ENCODE assay signal across 1 fruit fly cellular context in genomic region chr3L:629916-630663, dm6.
TF ChIP-seq lines count a peak whose summit lies in the region.

No protein-coding gene starts in this region.

TF ChIP-seq in whole organism, embryonic, 481 proteins besides CTCF, POLR2A, EP300 and RAD21 (continued from another document and continues in another):
- TF ChIP-seq CG7839 (tag; optimal IDR thresholded peaks at IDR 0.05; lab: Kevin White, UChicago) (peak; percentile 43), CG16813 (GFP tag; IDR thresholded peaks at IDR 0.05; lab: Robert Waterston, UW; ENCODE audit: partially characterized antibody) (no peak), ase (GFP tag; IDR thresholded peaks at IDR 0.05; lab: Robert Waterston, UW) (peak; percentile 72; the same call in 2 of the 3 replicates), corto (GFP tag; optimal IDR thresholded peaks at IDR 0.05; lab: Kevin White, UChicago) (no peak), CG13624 (GFP tag; optimal IDR thresholded peaks at IDR 0.05; lab: Kevin White, UChicago) (no peak), Scr (GFP tag; IDR thresholded peaks at IDR 0.05; lab: Robert Waterston, UW; ENCODE audit: partially characterized antibody) (no peak), p53 (GFP tag; optimal IDR thresholded peaks at IDR 0.05; lab: Kevin White, UChicago) (no peak), Six4 (GFP tag; optimal IDR thresholded peaks at IDR 0.05; lab: Kevin White, UChicago) (no peak), CG16815 (GFP tag; optimal IDR thresholded peaks at IDR 0.05; lab: Kevin White, UChicago) (peak; percentile 26), CG12769 (tag; optimal IDR thresholded peaks at IDR 0.05; lab: Kevin White, UChicago) (peak; percentile 30), CG17359 (tag; optimal IDR thresholded peaks at IDR 0.05; lab: Kevin White, UChicago) (peak; percentile 62), CG11504 (tag; optimal IDR thresholded peaks at IDR 0.05; lab: Kevin White, UChicago) (peak; percentile 60), CG17802 (tag; optimal IDR thresholded peaks at IDR 0.05; lab: Kevin White, UChicago) (no peak), tgo (GFP tag; IDR thresholded peaks at IDR 0.05; lab: Robert Waterston, UW) (peak; percentile 59; the same call in 2 of the 3 replicates), schlank (tag; optimal IDR thresholded peaks at IDR 0.05; lab: Kevin White, UChicago) (no peak), Stat92E (GFP tag; optimal IDR thresholded peaks at IDR 0.05; lab: Kevin White, UChicago) (no peak), CG3847 (GFP tag; IDR thresholded peaks at IDR 0.05; lab: Robert Waterston, UW) (peak; percentile 40; the same call in 1 of the 2 replicates), Oli (tag; optimal IDR thresholded peaks at IDR 0.05; lab: Kevin White, UChicago) (peak; percentile 15), CG8388 (GFP tag; optimal IDR thresholded peaks at IDR 0.05; lab: Kevin White, UChicago) (peak; percentile 25), CG1233 (GFP tag; optimal IDR thresholded peaks at IDR 0.05; lab: Kevin White, UChicago) (no peak), zfh2 (GFP tag; optimal IDR thresholded peaks at IDR 0.05; lab: Kevin White, UChicago) (peak; percentile 14), Ada2b (GFP tag; IDR thresholded peaks at IDR 0.05; lab: Robert Waterston, UW) (peak; percentile 35; the same call in 1 of the 2 replicates), lov (optimal IDR thresholded peaks at IDR 0.05; lab: Kevin White, UChicago) (no peak), lov (GFP tag; IDR thresholded peaks at IDR 0.05; lab: Robert Waterston, UW) (peak; percentile 72; the same call in 1 of the 3 replicates), CG14965 (GFP tag; optimal IDR thresholded peaks at IDR 0.05; lab: Kevin White, UChicago; ENCODE audit: borderline replicate concordance) (no peak), fd64A (GFP tag; optimal IDR thresholded peaks at IDR 0.05; lab: Kevin White, UChicago) (no peak), CG43689 (GFP tag; IDR thresholded peaks at IDR 0.05; lab: Robert Waterston, UW) (no peak), CG8765 (GFP tag; IDR thresholded peaks at IDR 0.05; lab: Robert Waterston, UW) (peak; percentile 18; the same call in 1 of the 2 replicates), CG14050 (GFP tag; IDR thresholded peaks at IDR 0.05; lab: Robert Waterston, UW) (peak; percentile 23; the same call in 1 of the 3 replicates), Dip3 (GFP tag; optimal IDR thresholded peaks at IDR 0.05; lab: Kevin White, UChicago) (peak; percentile 9), dysf (GFP tag; IDR thresholded peaks at IDR 0.05; lab: Robert Waterston, UW) (peak; percentile 54; the same call in 1 of the 3 replicates), CG11723 (GFP tag; optimal IDR thresholded peaks at IDR 0.05; lab: Kevin White, UChicago) (no peak), emc (GFP tag; optimal IDR thresholded peaks at IDR 0.05; lab: Kevin White, UChicago) (no peak), CG16779 (GFP tag; IDR thresholded peaks at IDR 0.05; lab: Robert Waterston, UW) (0 out of 2 replicates have a peak, but pooled peaks have one; percentile 17), CHES-1-like (GFP tag; optimal IDR thresholded peaks at IDR 0.05; lab: Kevin White, UChicago) (peak; percentile 40), NFAT (GFP tag; IDR thresholded peaks at IDR 0.05; lab: Robert Waterston, UW) (peak; percentile 50), CG4424 (GFP tag; optimal IDR thresholded peaks at IDR 0.05; lab: Kevin White, UChicago) (peak; percentile 49), CG1602 (GFP tag; optimal IDR thresholded peaks at IDR 0.05; lab: Kevin White, UChicago) (peak; percentile 9), CG13894 (tag; optimal IDR thresholded peaks at IDR 0.05; lab: Kevin White, UChicago) (no peak), slbo (GFP tag; IDR thresholded peaks at IDR 0.05; lab: Robert Waterston, UW) (peak; percentile 87), CG10209 (GFP tag; optimal IDR thresholded peaks at IDR 0.05; lab: Kevin White, UChicago) (peak; percentile 20), D19A (tag; optimal IDR thresholded peaks at IDR 0.05; lab: Kevin White, UChicago) (peak; percentile 21), CG34422 (GFP tag; IDR thresholded peaks at IDR 0.05; lab: Robert Waterston, UW) (peak; percentile 44; the same call in 1 of the 3 replicates), CG33557 (GFP tag; optimal IDR thresholded peaks at IDR 0.05; lab: Kevin White, UChicago) (no peak), gce (GFP tag; IDR thresholded peaks at IDR 0.05; lab: Robert Waterston, UW) (no peak), wdn (GFP tag; IDR thresholded peaks at IDR 0.05; lab: Robert Waterston, UW) (peak; percentile 48; the same call in 1 of the 2 replicates), Ptx1 (GFP tag; IDR thresholded peaks at IDR 0.05; lab: Robert Waterston, UW) (peak; percentile 71), E2f2 (GFP tag; IDR thresholded peaks at IDR 0.05; lab: Robert Waterston, UW) (peak; percentile 11; the same call in 1 of the 2 replicates), CG6813 (GFP tag; optimal IDR thresholded peaks at IDR 0.05; lab: Kevin White, UChicago) (peak; percentile 23), Rfx (GFP tag; IDR thresholded peaks at IDR 0.05; lab: Robert Waterston, UW) (peak; percentile 79), Bteb2 (GFP tag; optimal IDR thresholded peaks at IDR 0.05; lab: Kevin White, UChicago) (no peak), tx (GFP tag; optimal IDR thresholded peaks at IDR 0.05; lab: Kevin White, UChicago) (no peak), CoRest (tag; optimal IDR thresholded peaks at IDR 0.05; lab: Kevin White, UChicago) (peak; percentile 43), CG10321 (GFP tag; IDR thresholded peaks at IDR 0.05; lab: Robert Waterston, UW) (0 out of 2 replicates have a peak, but pooled peaks have one; percentile 10), rib (GFP tag; IDR thresholded peaks at IDR 0.05; lab: Robert Waterston, UW) (no peak), CG7987 (GFP tag; optimal IDR thresholded peaks at IDR 0.05; lab: Kevin White, UChicago) (no peak), z (GFP tag; IDR thresholded peaks at IDR 0.05; lab: Robert Waterston, UW) (no peak), otp (GFP tag; IDR thresholded peaks at IDR 0.05; lab: Robert Waterston, UW) (peak; percentile 49; the same call in 2 of the 3 replicates), CG11247 (GFP tag; IDR thresholded peaks at IDR 0.05; lab: Robert Waterston, UW) (peak; percentile 71), scrt (GFP tag; optimal IDR thresholded peaks at IDR 0.05; lab: Kevin White, UChicago) (no peak), CG12391 (tag; optimal IDR thresholded peaks at IDR 0.05; lab: Kevin White, UChicago) (peak; percentile 52), CG4730 (GFP tag; IDR thresholded peaks at IDR 0.05; lab: Robert Waterston, UW) (no peak), crol (GFP tag; IDR thresholded peaks at IDR 0.05; lab: Robert Waterston, UW) (no peak), abd-A (tag; optimal IDR thresholded peaks at IDR 0.05; lab: Kevin White, UChicago) (no peak), al (GFP tag; IDR thresholded peaks at IDR 0.05; lab: Robert Waterston, UW) (peak; percentile 62), Hmr (GFP tag; optimal IDR thresholded peaks at IDR 0.05; lab: Kevin White, UChicago) (peak; percentile 14), Opbp (GFP tag; IDR thresholded peaks at IDR 0.05; lab: Robert Waterston, UW; ENCODE audit: partially characterized antibody) (0 out of 3 replicates have a peak, but pooled peaks have one; percentile 25), ab (GFP tag; optimal IDR thresholded peaks at IDR 0.05; lab: Kevin White, UChicago) (no peak), CG2120 (GFP tag; optimal IDR thresholded peaks at IDR 0.05; lab: Kevin White, UChicago) (peak; percentile 65), sob (GFP tag; IDR thresholded peaks at IDR 0.05; lab: Robert Waterston, UW) (peak; percentile 71), CG10366 (GFP tag; IDR thresholded peaks at IDR 0.05; lab: Robert Waterston, UW) (peak; percentile 52), pnt (GFP tag; optimal IDR thresholded peaks at IDR 0.05; lab: Kevin White, UChicago) (no peak), stwl (tag; optimal IDR thresholded peaks at IDR 0.05; lab: Kevin White, UChicago) (peak; percentile 13), bcd (GFP tag; optimal IDR thresholded peaks at IDR 0.05; lab: Kevin White, UChicago) (peak; percentile 20), Gug (GFP tag; IDR thresholded peaks at IDR 0.05; lab: Robert Waterston, UW) (peak; percentile 71; the same call in 2 of the 4 replicates), crc (GFP tag; optimal IDR thresholded peaks at IDR 0.05; lab: Kevin White, UChicago) (no peak), pan (optimal IDR thresholded peaks at IDR 0.05; lab: Kevin White, UChicago) (no peak), pan (GFP tag; optimal IDR thresholded peaks at IDR 0.05 in 1 of 2, IDR thresholded peaks at IDR 0.05 in 1 of 2) (peak in 1 of 2 experiments; percentile 71), row (GFP tag; IDR thresholded peaks at IDR 0.05; lab: Robert Waterston, UW) (peak; percentile 87), CG12155 (GFP tag; optimal IDR thresholded peaks at IDR 0.05; lab: Kevin White, UChicago) (peak; percentile 2), HmgZ (tag; optimal IDR thresholded peaks at IDR 0.05; lab: Kevin White, UChicago) (peak; percentile 9), CG33213 (GFP tag; optimal IDR thresholded peaks at IDR 0.05; lab: Kevin White, UChicago) (no peak), knrl (GFP tag; IDR thresholded peaks at IDR 0.05; lab: Robert Waterston, UW; ENCODE audit: partially characterized antibody) (0 out of 3 replicates have a peak, but pooled peaks have one; percentile 8), Sry-β (GFP tag; optimal IDR thresholded peaks at IDR 0.05; lab: Kevin White, UChicago) (no peak), CG12236 (GFP tag; optimal IDR thresholded peaks at IDR 0.05; lab: Kevin White, UChicago) (no peak), CG7556 (GFP tag; optimal IDR thresholded peaks at IDR 0.05; lab: Kevin White, UChicago) (peak; percentile 57), Nf-YA (GFP tag; IDR thresholded peaks at IDR 0.05; lab: Robert Waterston, UW) (no peak), tin (GFP tag; optimal IDR thresholded peaks at IDR 0.05; lab: Kevin White, UChicago) (peak; percentile 36), CG4617 (GFP tag; optimal IDR thresholded peaks at IDR 0.05; lab: Kevin White, UChicago; ENCODE audit: borderline replicate concordance) (no peak), CG10959 (GFP tag; IDR thresholded peaks at IDR 0.05; lab: Robert Waterston, UW) (no peak), hb (GFP tag; IDR thresholded peaks at IDR 0.05; lab: Robert Waterston, UW; ENCODE audit: partially characterized antibody) (no peak), ems (GFP tag; optimal IDR thresholded peaks at IDR 0.05; lab: Kevin White, UChicago) (peak; percentile 18), CG11456 (GFP tag; IDR thresholded peaks at IDR 0.05; lab: Robert Waterston, UW) (peak; percentile 68), MBD-R2 (GFP tag; IDR thresholded peaks at IDR 0.05; lab: Robert Waterston, UW) (peak; percentile 12; the same call in 1 of the 2 replicates), Hr51 (GFP tag; optimal IDR thresholded peaks at IDR 0.05; lab: Kevin White, UChicago) (peak; percentile 26 to 33), CG1603 (tag; optimal IDR thresholded peaks at IDR 0.05; lab: Kevin White, UChicago) (peak; percentile 30), CG11696 (GFP tag; IDR thresholded peaks at IDR 0.05; lab: Robert Waterston, UW) (no peak), usp (GFP tag; optimal IDR thresholded peaks at IDR 0.05; lab: Kevin White, UChicago) (no peak), inv (GFP tag; IDR thresholded peaks at IDR 0.05; lab: Robert Waterston, UW; ENCODE audit: partially characterized antibody) (no peak), phol (tag; optimal IDR thresholded peaks at IDR 0.05; lab: Kevin White, UChicago) (peak; percentile 36), PHDP (tag; optimal IDR thresholded peaks at IDR 0.05; lab: Kevin White, UChicago) (peak; percentile 48), amos (GFP tag; IDR thresholded peaks at IDR 0.05; lab: Robert Waterston, UW; ENCODE audit: partially characterized antibody) (no peak; the same call in 1 of the 2 replicates), sqz (GFP tag; optimal IDR thresholded peaks at IDR 0.05; lab: Kevin White, UChicago) (peak; percentile 79), cwo (GFP tag; optimal IDR thresholded peaks at IDR 0.05; lab: Kevin White, UChicago) (peak; percentile 14), CG12942 (GFP tag; optimal IDR thresholded peaks at IDR 0.05; lab: Kevin White, UChicago) (no peak), CG7786 (GFP tag; optimal IDR thresholded peaks at IDR 0.05; lab: Kevin White, UChicago) (no peak), NC2β (GFP tag; optimal IDR thresholded peaks at IDR 0.05; lab: Kevin White, UChicago) (no peak), ash1 (GFP tag; optimal IDR thresholded peaks at IDR 0.05; lab: Kevin White, UChicago) (no peak), ranshi (GFP tag; IDR thresholded peaks at IDR 0.05; lab: Robert Waterston, UW) (0 out of 2 replicates have a peak, but pooled peaks have one; percentile 55), lilli (GFP tag; optimal IDR thresholded peaks at IDR 0.05; lab: Kevin White, UChicago) (peak; percentile 57), CG18011 (GFP tag; optimal IDR thresholded peaks at IDR 0.05; lab: Kevin White, UChicago) (no peak), Drgx (GFP tag; IDR thresholded peaks at IDR 0.05; lab: Robert Waterston, UW) (peak; percentile 22; the same call in 1 of the 2 replicates), CG9797 (GFP tag; optimal IDR thresholded peaks at IDR 0.05; lab: Kevin White, UChicago) (no peak), gsb (GFP tag; IDR thresholded peaks at IDR 0.05; lab: Robert Waterston, UW) (no peak), stc (GFP tag; IDR thresholded peaks at IDR 0.05; lab: Robert Waterston, UW) (peak; percentile 57; the same call in 1 of the 2 replicates), nmo (GFP tag; optimal IDR thresholded peaks at IDR 0.05; lab: Kevin White, UChicago) (peak; percentile 18), Xrp1 (GFP tag; IDR thresholded peaks at IDR 0.05; lab: Robert Waterston, UW) (peak; percentile 50; the same call in 1 of the 2 replicates), Antp (GFP tag; optimal IDR thresholded peaks at IDR 0.05; lab: Kevin White, UChicago) (no peak), nom (GFP tag; optimal IDR thresholded peaks at IDR 0.05; lab: Kevin White, UChicago) (peak; percentile 14), CG8924 (tag; optimal IDR thresholded peaks at IDR 0.05; lab: Kevin White, UChicago) (peak; percentile 19), Hsf (GFP tag; optimal IDR thresholded peaks at IDR 0.05; lab: Kevin White, UChicago) (peak; percentile 42), wor (GFP tag; IDR thresholded peaks at IDR 0.05; lab: Robert Waterston, UW) (no peak), Adf1 (GFP tag; IDR thresholded peaks at IDR 0.05; lab: Robert Waterston, UW) (peak; percentile 82; the same call in 1 of the 2 replicates), so (GFP tag; IDR thresholded peaks at IDR 0.05; lab: Robert Waterston, UW) (0 out of 3 replicates have a peak, but pooled peaks have one; percentile 11), CG9817 (tag; optimal IDR thresholded peaks at IDR 0.05; lab: Kevin White, UChicago) (peak; percentile 67), prd (optimal IDR thresholded peaks at IDR 0.05; lab: Kevin White, UChicago) (no peak), prd (GFP tag; IDR thresholded peaks at IDR 0.05; lab: Robert Waterston, UW) (peak; percentile 68; the same call in 2 of the 3 replicates), slp2 (GFP tag; optimal IDR thresholded peaks at IDR 0.05; lab: Kevin White, UChicago) (no peak)
